Fruit fly (Drosophila melanogaster): ENCODE data around the gene CG14020.

Gene CG14020

dm6 chr2L:5478273-5478672, 39.3 kb upstream of the CG14020 start:
- TF ChIP-seq psq (GFP tag; optimal IDR thresholded peaks at IDR 0.05) (no peak), rgr (GFP tag; optimal IDR thresholded peaks at IDR 0.05) (no peak), Hr83 (GFP tag; optimal IDR thresholded peaks at IDR 0.05; ENCODE audit: poor library complexity, severe bottlenecking) (no peak), br (GFP tag; optimal IDR thresholded peaks at IDR 0.05) (no peak), Hr78 (GFP tag; optimal IDR thresholded peaks at IDR 0.05) (no peak), Hnf4 (GFP tag; optimal IDR thresholded peaks at IDR 0.05) (no peak), OdsH (GFP tag; optimal IDR thresholded peaks at IDR 0.05) (no peak), usp (GFP tag; optimal IDR thresholded peaks at IDR 0.05) (no peak), jim (GFP tag; optimal IDR thresholded peaks at IDR 0.05) (no peak), Vsx2 (GFP tag; optimal IDR thresholded peaks at IDR 0.05; ENCODE audit: partially characterized antibody) (no peak), Rel (GFP tag; optimal IDR thresholded peaks at IDR 0.05) (no peak), Rel (tag; optimal IDR thresholded peaks at IDR 0.05) (no peak), CG32264 (GFP tag; optimal IDR thresholded peaks at IDR 0.05) (no peak), fru (GFP tag; optimal IDR thresholded peaks at IDR 0.05) (no peak), sv (GFP tag; optimal IDR thresholded peaks at IDR 0.05) (no peak), Mio (GFP tag; optimal IDR thresholded peaks at IDR 0.05) (no peak), N (GFP tag; optimal IDR thresholded peaks at IDR 0.05) (no peak), dsf (GFP tag; optimal IDR thresholded peaks at IDR 0.05; ENCODE audit: borderline replicate concordance) (no peak), h (GFP tag; optimal IDR thresholded peaks at IDR 0.05) (no peak), pan (optimal IDR thresholded peaks at IDR 0.05) (no peak)

- no peak for TF ChIP-seq h (GFP tag; optimal IDR thresholded peaks at IDR 0.05)
- TF ChIP-seq Dfd (GFP tag; optimal IDR thresholded peaks at IDR 0.05) = no peak
- TF ChIP-seq Myc (optimal IDR thresholded peaks at IDR 0.05) = no peak
Observed at dm6 chr2L:5479128-5479527, 38.4 kb upstream of the CG14020 start.

dm6 chr2L:5479971-5480370, 37.6 kb upstream of the CG14020 start:
- TF ChIP-seq ey (GFP tag; optimal IDR thresholded peaks at IDR 0.05) (peak; percentile 69), psq (GFP tag; optimal IDR thresholded peaks at IDR 0.05) (peak; percentile 35), Dif (GFP tag; optimal IDR thresholded peaks at IDR 0.05; ENCODE audit: partially characterized antibody) (no peak), Hnf4 (GFP tag; optimal IDR thresholded peaks at IDR 0.05) (peak; percentile 43), rgr (GFP tag; optimal IDR thresholded peaks at IDR 0.05) (peak; percentile 58), OdsH (GFP tag; optimal IDR thresholded peaks at IDR 0.05) (peak; percentile 56), HLH106 (tag; optimal IDR thresholded peaks at IDR 0.05) (peak; percentile 62), fru (GFP tag; optimal IDR thresholded peaks at IDR 0.05) (peak; percentile 76), br (GFP tag; optimal IDR thresholded peaks at IDR 0.05) (peak; percentile 68), dsf (GFP tag; optimal IDR thresholded peaks at IDR 0.05; ENCODE audit: borderline replicate concordance) (no peak), CG9705 (GFP tag; optimal IDR thresholded peaks at IDR 0.05) (peak; percentile 9), dmrt93B (GFP tag; optimal IDR thresholded peaks at IDR 0.05) (peak; percentile 25), Sp1 (GFP tag; optimal IDR thresholded peaks at IDR 0.05) (peak; percentile 63), foxo (GFP tag; optimal IDR thresholded peaks at IDR 0.05) (peak in 1 of 2 experiments; percentile 82), Mio (GFP tag; optimal IDR thresholded peaks at IDR 0.05) (no peak), h (GFP tag; optimal IDR thresholded peaks at IDR 0.05) (peak; percentile 64), woc (GFP tag; optimal IDR thresholded peaks at IDR 0.05) (peak; percentile 35), Vsx2 (GFP tag; optimal IDR thresholded peaks at IDR 0.05; ENCODE audit: partially characterized antibody) (no peak)

dm6 chr2L:5483093-5483492, 34.4 kb upstream of the CG14020 start:
- no peak for TF ChIP-seq CrebA (GFP tag; optimal IDR thresholded peaks at IDR 0.05; ENCODE audit: borderline replicate concordance)
- peak; percentile 46 for TF ChIP-seq Sp1 (GFP tag; optimal IDR thresholded peaks at IDR 0.05)
- no peak for TF ChIP-seq Jra (GFP tag; optimal IDR thresholded peaks at IDR 0.05)
- peak; percentile 33 for TF ChIP-seq psq (GFP tag; optimal IDR thresholded peaks at IDR 0.05)
- peak; percentile 47 for TF ChIP-seq OdsH (GFP tag; optimal IDR thresholded peaks at IDR 0.05)
- peak; percentile 13 for TF ChIP-seq dmrt93B (GFP tag; optimal IDR thresholded peaks at IDR 0.05)
- no peak for TF ChIP-seq Dif (GFP tag; optimal IDR thresholded peaks at IDR 0.05; ENCODE audit: partially characterized antibody)
- TF ChIP-seq HLH106 (tag; optimal IDR thresholded peaks at IDR 0.05) = peak; percentile 38
- peak; percentile 57 for TF ChIP-seq rgr (GFP tag; optimal IDR thresholded peaks at IDR 0.05)
- peak; percentile 38 for TF ChIP-seq br (GFP tag; optimal IDR thresholded peaks at IDR 0.05)
- no peak for TF ChIP-seq Rel (GFP tag; optimal IDR thresholded peaks at IDR 0.05)
- TF ChIP-seq Rel (tag; optimal IDR thresholded peaks at IDR 0.05) = no peak
- peak; percentile 16 for TF ChIP-seq Hnf4 (GFP tag; optimal IDR thresholded peaks at IDR 0.05)
- TF ChIP-seq ey (GFP tag; optimal IDR thresholded peaks at IDR 0.05) = peak; percentile 32
- peak; percentile 1 for TF ChIP-seq woc (GFP tag; optimal IDR thresholded peaks at IDR 0.05)
- peak in 1 of 2 experiments; percentile 63 for TF ChIP-seq foxo (GFP tag; optimal IDR thresholded peaks at IDR 0.05)
- TF ChIP-seq Dfd (GFP tag; optimal IDR thresholded peaks at IDR 0.05) = no peak
- peak; percentile 54 for TF ChIP-seq fru (GFP tag; optimal IDR thresholded peaks at IDR 0.05)
- no peak for TF ChIP-seq sv (GFP tag; optimal IDR thresholded peaks at IDR 0.05)
- TF ChIP-seq h (GFP tag; optimal IDR thresholded peaks at IDR 0.05) = peak; percentile 59
